Worm (Caenorhabditis elegans): Measurements from ENCODE around the gene C17C3.15.

DNA sequence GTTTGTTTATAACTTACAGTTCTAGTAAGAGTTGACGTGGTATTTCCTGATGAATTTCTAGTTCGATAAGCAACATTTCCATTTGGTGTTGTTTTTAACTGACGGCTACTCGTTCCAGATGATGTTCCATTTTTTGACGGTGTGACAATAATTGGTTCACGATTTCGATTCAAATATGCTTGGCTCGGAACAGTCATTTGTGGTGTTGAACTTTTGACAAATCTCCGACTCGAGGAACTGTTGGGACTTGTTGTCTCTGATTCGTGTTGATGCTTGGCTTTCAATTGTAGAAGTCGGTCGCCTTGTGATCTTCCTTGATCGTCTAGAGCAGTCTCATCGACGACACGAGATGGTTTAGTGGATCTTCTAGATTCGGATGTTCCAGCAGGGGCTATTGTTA, 21.1 kb downstream of the C17C3.15 start:
- TF ChIP-seq W03F9.2 (tag; optimal IDR thresholded peaks at IDR 0.05) (no peak), him-1 (tag; optimal IDR thresholded peaks at IDR 0.05) (no peak)

Data from whole organism, L4/young adult.